Fruit fly (Drosophila melanogaster) whole organism, embryonic: ENCODE measurements around the gene CG1324.
A peak's percentile ranks its signal among the peaks of the same experiment; 100 is the strongest.

Experiments used
- Adf1 ChIP-seq: fragments of 200-800 bp; sonication (Bioruptor generic); IDR thresholded peaks from 2 replicates; pipeline ENCODE4 v1.3.6; 2022; ENCODE audit warnings: missing biosample characterization, missing genetic modification characterization
- Bgb ChIP-seq: fragments of 200-800 bp; sonication (Bioruptor generic); IDR thresholded peaks from 2 replicates; pipeline ENCODE4 v1.3.6; 2022; ENCODE audit warnings: missing biosample characterization, missing genetic modification characterization; ENCODE audit not compliant: partially characterized antibody
- CG10209 ChIP-seq: fragments of 200-800 bp; sonication (Bioruptor generic); optimal IDR thresholded peaks from 3 replicates; lab custom pipeline; 2017; ENCODE audit warnings: missing biosample characterization, mild to moderate bottlenecking, missing genetic modification characterization, missing genetic modification reagents
- CG10979 ChIP-seq: fragments of 200-800 bp; sonication (Bioruptor generic); optimal IDR thresholded peaks from 2 replicates; lab custom pipeline; 2018; ENCODE audit warnings: missing biosample characterization, mild to moderate bottlenecking, missing genetic modification characterization, moderate library complexity
- CG11398 ChIP-seq: fragments of 200-800 bp; sonication (Bioruptor generic); optimal IDR thresholded peaks from 2 replicates; lab custom pipeline; 2016; ENCODE audit warnings: missing biosample characterization, missing genetic modification characterization
- CG1233 ChIP-seq: fragments of 200-800 bp; sonication (Bioruptor generic); optimal IDR thresholded peaks from 4 replicates; lab custom pipeline; 2018; ENCODE audit warnings: missing biosample characterization, mild to moderate bottlenecking, missing genetic modification characterization
- CG13123 ChIP-seq: fragments of 200-800 bp; sonication (Bioruptor generic); optimal IDR thresholded peaks from 2 replicates; lab custom pipeline; 2016; ENCODE audit warnings: missing biosample characterization, missing genetic modification characterization
- CG14710 ChIP-seq: fragments of 200-800 bp; sonication (Bioruptor generic); optimal IDR thresholded peaks from 3 replicates; lab custom pipeline; 2019; ENCODE audit warnings: missing biosample characterization, mild to moderate bottlenecking, missing genetic modification characterization, moderate library complexity
- CG15011 ChIP-seq: fragments of 200-800 bp; sonication (Bioruptor generic); optimal IDR thresholded peaks from 3 replicates; lab custom pipeline; 2018; ENCODE audit warnings: missing biosample characterization, mild to moderate bottlenecking, missing genetic modification characterization
- CG16813 ChIP-seq: fragments of 200-800 bp; sonication (Bioruptor generic); IDR thresholded peaks from 3 replicates; pipeline ENCODE4 v1.3.6; 2022; ENCODE audit warnings: missing biosample characterization, missing genetic modification characterization; ENCODE audit not compliant: partially characterized antibody
- CG1832 ChIP-seq: fragments of 200-800 bp; sonication (Bioruptor generic); optimal IDR thresholded peaks from 2 replicates; lab custom pipeline; 2017; ENCODE audit warnings: missing biosample characterization, mild to moderate bottlenecking, missing genetic modification characterization, inconsistent platforms
- CG18619 ChIP-seq: fragments of 200-800 bp; sonication (Bioruptor generic); optimal IDR thresholded peaks from 3 replicates; lab custom pipeline; 2017; ENCODE audit warnings: missing biosample characterization, mild to moderate bottlenecking, missing genetic modification characterization
- CG32767 ChIP-seq: fragments of 200-800 bp; sonication (Bioruptor generic); IDR thresholded peaks from 2 replicates; pipeline ENCODE4 v1.3.6; 2022; ENCODE audit warnings: missing biosample characterization, missing genetic modification characterization
- CG33213 ChIP-seq: fragments of 200-800 bp; sonication (Bioruptor generic); optimal IDR thresholded peaks from 3 replicates; lab custom pipeline; 2016; ENCODE audit warnings: missing biosample characterization, missing genetic modification characterization
- CG33557 ChIP-seq: fragments of 200-800 bp; sonication (Bioruptor generic); optimal IDR thresholded peaks from 2 replicates; lab custom pipeline; 2019; ENCODE audit warnings: missing biosample characterization, mild to moderate bottlenecking, missing genetic modification characterization, moderate library complexity
- CG4707 ChIP-seq: fragments of 200-800 bp; sonication (Bioruptor generic); optimal IDR thresholded peaks from 2 replicates; lab custom pipeline; 2018; ENCODE audit warnings: missing biosample characterization, mild to moderate bottlenecking, missing genetic modification characterization, moderate library complexity
- CG6175 ChIP-seq: fragments of 200-800 bp; sonication (Bioruptor generic); IDR thresholded peaks from 3 replicates; pipeline ENCODE4 v1.3.6; 2022; ENCODE audit warnings: missing biosample characterization, missing genetic modification characterization
- CG6254 ChIP-seq: fragments of 200-800 bp; sonication (Bioruptor generic); optimal IDR thresholded peaks from 3 replicates; lab custom pipeline; 2017; ENCODE audit warnings: mild to moderate bottlenecking, missing biosample characterization, missing genetic modification reagents, missing genetic modification characterization
- CG6654 ChIP-seq: fragments of 200-800 bp; sonication (Bioruptor generic); optimal IDR thresholded peaks from 2 replicates; lab custom pipeline; 2017; ENCODE audit warnings: missing biosample characterization, mild to moderate bottlenecking, missing genetic modification characterization
- CG6689 ChIP-seq: fragments of 200-800 bp; sonication (Bioruptor generic); IDR thresholded peaks from 2 replicates; pipeline ENCODE4 v1.3.6; 2022; ENCODE audit warnings: missing biosample characterization, missing genetic modification characterization
- CG6854 ChIP-seq: fragments of 200-800 bp; sonication (Bioruptor generic); optimal IDR thresholded peaks from 3 replicates; lab custom pipeline; 2017; ENCODE audit warnings: missing biosample characterization, mild to moderate bottlenecking, missing genetic modification characterization
- CG7928 ChIP-seq: fragments of 200-800 bp; sonication (Bioruptor generic); optimal IDR thresholded peaks from 2 replicates; lab custom pipeline; 2017; ENCODE audit warnings: missing biosample characterization, mild to moderate bottlenecking, missing genetic modification characterization
- CG9437 ChIP-seq: fragments of 200-800 bp; sonication (Bioruptor generic); optimal IDR thresholded peaks from 2 replicates; lab custom pipeline; 2018; ENCODE audit warnings: missing biosample characterization, mild to moderate bottlenecking, missing genetic modification characterization
- CG9797 ChIP-seq: fragments of 200-800 bp; sonication (Bioruptor generic); optimal IDR thresholded peaks from 3 replicates; lab custom pipeline; 2018; ENCODE audit warnings: missing biosample characterization, mild to moderate bottlenecking, missing genetic modification characterization
- D ChIP-seq, 2 experiments: fragments of 200-800 bp in 1 of 2; fragments of >200 bp in 1 of 2; sonication (Bioruptor generic) in 1 of 2; optimal IDR thresholded peaks; 2 replicates in 1 of 2; 3 replicates in 1 of 2; lab custom pipeline; 2017; ENCODE audit warnings: mild to moderate bottlenecking in 1 of 2, missing biosample characterization in 1 of 2, missing genetic modification characterization in 1 of 2, missing genetic modification reagents in 1 of 2
- Dfd ChIP-seq, 2 experiments: fragments of >200 bp; optimal IDR thresholded peaks; 2 replicates each; lab custom pipeline; 2017; ENCODE audit warnings: missing biosample characterization in 2 of 2, missing genetic modification characterization in 2 of 2
- GATAe ChIP-seq: fragments of 200-800 bp; sonication (Bioruptor generic); conservative IDR thresholded peaks from 2 replicates; pipeline ENCODE4 v1.3.6; 2022; ENCODE audit warnings: missing biosample characterization, missing genetic modification characterization
- HLH54F ChIP-seq: fragments of 200-800 bp; sonication (Bioruptor generic); optimal IDR thresholded peaks from 3 replicates; lab custom pipeline; 2016; ENCODE audit warnings: missing biosample characterization, missing genetic modification characterization
- MESR4 ChIP-seq: fragments of 200-800 bp; sonication (Bioruptor generic); optimal IDR thresholded peaks from 2 replicates; lab custom pipeline; 2018; ENCODE audit warnings: missing biosample characterization, mild to moderate bottlenecking, missing genetic modification characterization, moderate library complexity
- Mes4 ChIP-seq: fragments of 200-800 bp; sonication (Bioruptor generic); optimal IDR thresholded peaks from 2 replicates; lab custom pipeline; 2016; ENCODE audit warnings: missing biosample characterization, missing genetic modification characterization
- NK7.1 ChIP-seq: fragments of 200-800 bp; sonication (Bioruptor generic); optimal IDR thresholded peaks from 3 replicates; lab custom pipeline; 2016; ENCODE audit warnings: missing biosample characterization, missing genetic modification characterization
- Neu2 ChIP-seq: fragments of 200-800 bp; sonication (Bioruptor generic); optimal IDR thresholded peaks from 3 replicates; lab custom pipeline; 2016; ENCODE audit warnings: missing biosample characterization, missing genetic modification characterization, borderline replicate concordance
- Nf-YC ChIP-seq: fragments of 200-800 bp; optimal IDR thresholded peaks from 3 replicates; lab custom pipeline; 2019; ENCODE audit warnings: missing biosample characterization, mild to moderate bottlenecking, missing genetic modification characterization, moderate library complexity
- ac ChIP-seq: fragments of 200-800 bp; sonication (Bioruptor generic); optimal IDR thresholded peaks from 3 replicates; lab custom pipeline; 2017; ENCODE audit warnings: missing biosample characterization, mild to moderate bottlenecking, missing genetic modification characterization
- al ChIP-seq: fragments of 200-800 bp; sonication (Bioruptor generic); IDR thresholded peaks from 2 replicates; pipeline ENCODE4 v1.3.6; 2022; ENCODE audit warnings: missing biosample characterization, missing genetic modification characterization
- ap ChIP-seq: fragments of 200-800 bp; sonication (Bioruptor generic); IDR thresholded peaks from 2 replicates; pipeline ENCODE4 v1.3.6; 2022; ENCODE audit warnings: missing biosample characterization, missing genetic modification characterization
- az2 ChIP-seq: fragments of 200-800 bp; sonication (Bioruptor generic); optimal IDR thresholded peaks from 3 replicates; lab custom pipeline; 2016; ENCODE audit warnings: missing biosample characterization, missing genetic modification characterization
- crol ChIP-seq: fragments of 200-800 bp; sonication (Bioruptor generic); IDR thresholded peaks from 2 replicates; pipeline ENCODE4 v1.3.6; 2022; ENCODE audit warnings: missing biosample characterization, missing genetic modification characterization
- dati ChIP-seq: fragments of 200-800 bp; sonication (Bioruptor generic); IDR thresholded peaks from 2 replicates; pipeline ENCODE4 v1.3.6; 2022; ENCODE audit warnings: missing biosample characterization, missing genetic modification characterization
- fd96Cb ChIP-seq: fragments of 200-800 bp; sonication (Bioruptor generic); optimal IDR thresholded peaks from 2 replicates; lab custom pipeline; 2018; ENCODE audit warnings: missing biosample characterization, mild to moderate bottlenecking, missing genetic modification characterization, moderate library complexity
- gro ChIP-seq: fragments of 200-800 bp; sonication (Bioruptor generic); optimal IDR thresholded peaks from 2 replicates; lab custom pipeline; 2016; ENCODE audit warnings: missing biosample characterization, missing genetic modification characterization
- lola ChIP-seq, 3 experiments: fragments of >200 bp in 2 of 3; fragments of 200-800 bp in 1 of 3; sonication (Bioruptor generic) in 1 of 3; optimal IDR thresholded peaks; 2 replicates each; lab custom pipeline; 2017 to 2019; ENCODE audit warnings: missing biosample characterization in 3 of 3, missing genetic modification characterization in 3 of 3, mild to moderate bottlenecking in 1 of 3, moderate library complexity in 1 of 3
- nau ChIP-seq: fragments of 200-800 bp; sonication (Bioruptor generic); optimal IDR thresholded peaks from 3 replicates; lab custom pipeline; 2017; ENCODE audit warnings: missing biosample characterization, mild to moderate bottlenecking, missing genetic modification characterization, missing genetic modification reagents
- nom ChIP-seq: fragments of 200-800 bp; sonication (Bioruptor generic); optimal IDR thresholded peaks from 2 replicates; lab custom pipeline; 2017; ENCODE audit warnings: missing biosample characterization, missing genetic modification characterization, mild to moderate bottlenecking, moderate library complexity, missing genetic modification reagents
- oc ChIP-seq: fragments of 200-800 bp; sonication (Bioruptor generic); optimal IDR thresholded peaks from 2 replicates; lab custom pipeline; 2018; ENCODE audit warnings: missing biosample characterization, mild to moderate bottlenecking, missing genetic modification characterization, moderate library complexity
- pzg ChIP-seq: fragments of 200-800 bp; sonication (Bioruptor generic); optimal IDR thresholded peaks from 3 replicates; lab custom pipeline; 2018; ENCODE audit warnings: missing biosample characterization, mild to moderate bottlenecking, missing genetic modification characterization, moderate library complexity
- run ChIP-seq: fragments of 200-800 bp; sonication (Bioruptor generic); optimal IDR thresholded peaks from 3 replicates; lab custom pipeline; 2018; ENCODE audit warnings: missing biosample characterization, mild to moderate bottlenecking, missing genetic modification characterization
- seq ChIP-seq: fragments of 200-800 bp; sonication (Bioruptor generic); IDR thresholded peaks from 2 replicates; pipeline ENCODE4 v1.3.6; 2022; ENCODE audit warnings: missing biosample characterization, missing genetic modification characterization
- sqz ChIP-seq: fragments of 200-800 bp; sonication (Bioruptor generic); optimal IDR thresholded peaks from 3 replicates; lab custom pipeline; 2018; ENCODE audit warnings: missing biosample characterization, mild to moderate bottlenecking, missing genetic modification characterization
- tna ChIP-seq: fragments of 200-800 bp; sonication (Bioruptor generic); IDR thresholded peaks from 2 replicates; pipeline ENCODE4 v1.3.6; 2022; ENCODE audit warnings: missing biosample characterization, missing genetic modification characterization; ENCODE audit not compliant: partially characterized antibody

CG1324 gene

dm6 chrX:20687252-20687651, 48.5 kb downstream of the CG1324 start (continued):
- no peak for TF ChIP-seq CG9797
- no peak for TF ChIP-seq CG9437 (GFP tag; lab: Kevin White, UChicago)
- no peak for TF ChIP-seq CG6654
- no peak for TF ChIP-seq CG4707 (GFP tag; lab: Kevin White, UChicago)
- TF ChIP-seq CG13123 (GFP tag; lab: Kevin White, UChicago): no peak
- no peak for TF ChIP-seq Neu2
- TF ChIP-seq seq: peak; percentile 94
- no peak for TF ChIP-seq az2 (GFP tag; lab: Kevin White, UChicago)
- no peak for TF ChIP-seq MESR4 (GFP tag; lab: Kevin White, UChicago)
- TF ChIP-seq ac: no peak
- TF ChIP-seq NK7.1 (GFP tag; lab: Kevin White, UChicago): no peak
- TF ChIP-seq nom (GFP tag; lab: Kevin White, UChicago): no peak
- TF ChIP-seq al (GFP tag; lab: Robert Waterston, UW): no peak
- TF ChIP-seq crol (GFP tag; lab: Robert Waterston, UW): peak; percentile 82
- no peak for TF ChIP-seq CG10209 (GFP tag; lab: Kevin White, UChicago)
- TF ChIP-seq CG16813 (GFP tag; lab: Robert Waterston, UW): no peak
- TF ChIP-seq pzg (GFP tag; lab: Kevin White, UChicago): no peak
- TF ChIP-seq CG33557 (GFP tag; lab: Kevin White, UChicago): no peak
- TF ChIP-seq D (optimal IDR thresholded peaks at IDR 0.05; lab: Kevin White, UChicago): no peak
- TF ChIP-seq D (GFP tag; optimal IDR thresholded peaks at IDR 0.05; lab: Kevin White, UChicago): no peak
- no peak for TF ChIP-seq CG15011 (GFP tag; lab: Kevin White, UChicago)
- TF ChIP-seq tna (GFP tag; lab: Robert Waterston, UW): no peak
- no peak for TF ChIP-seq Mes4 (GFP tag; lab: Kevin White, UChicago)
- no peak for TF ChIP-seq sqz (GFP tag; lab: Kevin White, UChicago)
- TF ChIP-seq CG6689 (GFP tag; lab: Robert Waterston, UW): no peak
- no peak for TF ChIP-seq CG33213 (GFP tag; lab: Kevin White, UChicago)
- TF ChIP-seq CG6175 (GFP tag; lab: Robert Waterston, UW): no peak
- TF ChIP-seq CG7928 (GFP tag; lab: Kevin White, UChicago): no peak
- no peak for TF ChIP-seq HLH54F (GFP tag; lab: Kevin White, UChicago)
- TF ChIP-seq nau: no peak
- no peak for TF ChIP-seq CG10979
- no peak for TF ChIP-seq CG6854 (GFP tag; lab: Kevin White, UChicago)
- TF ChIP-seq oc (tag; lab: Kevin White, UChicago): no peak
- peak; percentile 94 for TF ChIP-seq run (tag; lab: Kevin White, UChicago)
- TF ChIP-seq CG6254 (GFP tag; lab: Kevin White, UChicago): no peak
- TF ChIP-seq gro (GFP tag; lab: Kevin White, UChicago): no peak
- TF ChIP-seq Dfd (GFP tag; optimal IDR thresholded peaks at IDR 0.05; lab: Kevin White, UChicago): no peak
- TF ChIP-seq Nf-YC: peak; percentile 95
- no peak for TF ChIP-seq GATAe (GFP tag; lab: Robert Waterston, UW)
- no peak for TF ChIP-seq CG32767
- no peak for TF ChIP-seq CG14710 (tag; lab: Kevin White, UChicago)
- TF ChIP-seq CG1832: peak; percentile 81
- TF ChIP-seq CG18619: no peak
- no peak for TF ChIP-seq CG11398 (GFP tag; lab: Kevin White, UChicago)
- no peak for TF ChIP-seq lola (GFP tag; optimal IDR thresholded peaks at IDR 0.05; lab: Kevin White, UChicago)
- TF ChIP-seq ap (GFP tag; lab: Robert Waterston, UW): no peak
- TF ChIP-seq Adf1 (GFP tag; lab: Robert Waterston, UW): peak; percentile 62; the same call in 1 of the 2 replicates
- TF ChIP-seq CG1233 (GFP tag; lab: Kevin White, UChicago): no peak
- no peak for TF ChIP-seq fd96Cb
- peak; percentile 34; the same call in 1 of the 2 replicates for TF ChIP-seq Bgb (GFP tag; lab: Robert Waterston, UW)
- no peak for TF ChIP-seq dati
